Fruit fly (Drosophila melanogaster) whole organism, embryonic: ENCODE measurements around the gene CG31883.
A peak's percentile ranks its signal among the peaks of the same experiment; 100 is the strongest.

ENCODE experiments used
- Awh ChIP-seq: fragments of 200-800 bp; sonication (Bioruptor generic); IDR thresholded peaks from 2 replicates; pipeline ENCODE4, ENCODE4 v1.3.6; 2022; ENCODE audit warnings: missing biosample characterization, missing genetic modification characterization
- Bteb2 ChIP-seq: fragments of 200-800 bp; sonication (Bioruptor generic); optimal IDR thresholded peaks from 2 replicates; lab custom pipeline; 2016; ENCODE audit warnings: missing biosample characterization, missing genetic modification characterization
- CG10543 ChIP-seq: fragments of 200-800 bp; sonication (Bioruptor generic); optimal IDR thresholded peaks from 3 replicates; lab custom pipeline; 2017; ENCODE audit warnings: missing biosample characterization, mild to moderate bottlenecking, missing genetic modification characterization, moderate library complexity
- CG12299 ChIP-seq: fragments of 200-800 bp; sonication (Bioruptor generic); optimal IDR thresholded peaks from 2 replicates; lab custom pipeline; 2018; ENCODE audit warnings: missing biosample characterization, mild to moderate bottlenecking, missing genetic modification characterization
- CG12769 ChIP-seq: fragments of 200-800 bp; sonication (Bioruptor generic); optimal IDR thresholded peaks from 2 replicates; lab custom pipeline; 2019; ENCODE audit warnings: missing biosample characterization, mild to moderate bottlenecking, missing genetic modification characterization, moderate library complexity
- CG13287 ChIP-seq: fragments of 200-800 bp; sonication (Bioruptor generic); IDR thresholded peaks from 2 replicates; pipeline ENCODE4 v1.3.6; 2022; ENCODE audit warnings: missing biosample characterization, missing genetic modification characterization; ENCODE audit not compliant: partially characterized antibody
- CG2875 ChIP-seq: fragments of 200-800 bp; sonication (Bioruptor generic); optimal IDR thresholded peaks from 2 replicates; lab custom pipeline; 2017; ENCODE audit warnings: missing biosample characterization, mild to moderate bottlenecking, missing genetic modification characterization, missing genetic modification reagents
- CG3281 ChIP-seq: fragments of 200-800 bp; sonication (Bioruptor generic); optimal IDR thresholded peaks from 3 replicates; lab custom pipeline; 2017; ENCODE audit warnings: missing biosample characterization, mild to moderate bottlenecking, missing genetic modification characterization
- CG4424 ChIP-seq: fragments of 200-800 bp; sonication (Bioruptor generic); optimal IDR thresholded peaks from 3 replicates; lab custom pipeline; 2016; ENCODE audit warnings: missing biosample characterization, missing genetic modification characterization
- CG5180 ChIP-seq: fragments of 200-800 bp; sonication (Bioruptor generic); optimal IDR thresholded peaks from 3 replicates; lab custom pipeline; 2017; ENCODE audit warnings: missing biosample characterization, missing genetic modification characterization, mild to moderate bottlenecking, moderate library complexity, missing genetic modification reagents
- CG6175 ChIP-seq: fragments of 200-800 bp; sonication (Bioruptor generic); IDR thresholded peaks from 3 replicates; pipeline ENCODE4 v1.3.6; 2022; ENCODE audit warnings: missing biosample characterization, missing genetic modification characterization
- CG8281 ChIP-seq: fragments of 200-800 bp; sonication (Bioruptor generic); optimal IDR thresholded peaks from 2 replicates; lab custom pipeline; 2018; ENCODE audit warnings: missing biosample characterization, mild to moderate bottlenecking, missing genetic modification characterization, moderate library complexity
- CG8290 ChIP-seq, 3 experiments: fragments of 200-800 bp; sonication (Bioruptor generic); optimal IDR thresholded peaks; 2 replicates each; lab custom pipeline; 2016 to 2019; ENCODE audit warnings: missing biosample characterization in 3 of 3, missing genetic modification characterization in 3 of 3, mild to moderate bottlenecking in 2 of 3, moderate library complexity in 1 of 3
- Eip74EF ChIP-seq, 2 experiments: fragments of 200-800 bp in 1 of 2; fragments of >200 bp in 1 of 2; sonication (Bioruptor generic) in 1 of 2; optimal IDR thresholded peaks; 2 replicates each; lab custom pipeline; 2017 to 2019; ENCODE audit warnings: missing biosample characterization in 2 of 2, missing genetic modification characterization in 2 of 2, mild to moderate bottlenecking in 1 of 2, moderate library complexity in 1 of 2
- Fer2 ChIP-seq: fragments of 200-800 bp; sonication (Bioruptor generic); optimal IDR thresholded peaks from 2 replicates; lab custom pipeline; 2018; ENCODE audit warnings: missing biosample characterization, mild to moderate bottlenecking, missing genetic modification characterization, moderate library complexity
- H15 ChIP-seq: fragments of 200-800 bp; sonication (Bioruptor generic); IDR thresholded peaks from 3 replicates; pipeline ENCODE4 v1.3.6; 2022; ENCODE audit warnings: missing biosample characterization, missing genetic modification characterization
- Kr ChIP-seq: fragments of 200-800 bp; sonication (Bioruptor generic); optimal IDR thresholded peaks from 2 replicates; lab custom pipeline; 2017; ENCODE audit warnings: missing biosample characterization, mild to moderate bottlenecking, missing genetic modification characterization
- MTF-1 ChIP-seq: fragments of 200-800 bp; sonication (Bioruptor generic); optimal IDR thresholded peaks from 2 replicates; lab custom pipeline; 2018; ENCODE audit warnings: missing biosample characterization, mild to moderate bottlenecking, missing genetic modification characterization, borderline replicate concordance
- Med ChIP-seq: fragments of 200-800 bp; sonication (Bioruptor generic); peaks from one replicate; lab custom pipeline; 2016; ENCODE audit warnings: missing biosample characterization, missing genetic modification characterization, mild to moderate bottlenecking, inconsistent platforms, moderate library complexity
- Myb ChIP-seq: fragments of 200-800 bp; sonication (Bioruptor generic); optimal IDR thresholded peaks from 2 replicates; lab custom pipeline; 2016; ENCODE audit warnings: missing biosample characterization, missing genetic modification characterization
- Nf-YC ChIP-seq: fragments of 200-800 bp; optimal IDR thresholded peaks from 3 replicates; lab custom pipeline; 2019; ENCODE audit warnings: missing biosample characterization, mild to moderate bottlenecking, missing genetic modification characterization, moderate library complexity
- Opbp ChIP-seq: fragments of 200-800 bp; sonication (Bioruptor generic); IDR thresholded peaks from 3 replicates; pipeline ENCODE4 v1.3.6; 2022; ENCODE audit warnings: missing biosample characterization, missing genetic modification characterization; ENCODE audit not compliant: partially characterized antibody
- Rfx ChIP-seq: fragments of 200-800 bp; sonication (Bioruptor generic); IDR thresholded peaks from 2 replicates; pipeline ENCODE4 v1.3.6; 2022; ENCODE audit warnings: missing biosample characterization, missing genetic modification characterization
- Xrp1 ChIP-seq: fragments of 200-800 bp; sonication (Bioruptor generic); IDR thresholded peaks from 2 replicates; pipeline ENCODE4 v1.3.6; 2022; ENCODE audit warnings: missing biosample characterization, missing genetic modification characterization
- bowl ChIP-seq: fragments of 200-800 bp; sonication (Bioruptor generic); IDR thresholded peaks from 2 replicates; pipeline ENCODE4 v1.3.6; 2022; ENCODE audit warnings: missing biosample characterization, missing genetic modification characterization
- cas ChIP-seq: fragments of 200-800 bp; sonication (Bioruptor generic); IDR thresholded peaks from 2 replicates; pipeline ENCODE4 v1.3.6; 2022; ENCODE audit warnings: missing biosample characterization, missing genetic modification characterization
- chinmo ChIP-seq: fragments of 200-800 bp; sonication (Bioruptor generic); IDR thresholded peaks from 4 replicates; pipeline ENCODE4 v1.3.6; 2022; ENCODE audit warnings: missing biosample characterization, missing genetic modification characterization; ENCODE audit not compliant: partially characterized antibody
- ci ChIP-seq: fragments of 200-800 bp; sonication (Bioruptor generic); IDR thresholded peaks from 3 replicates; pipeline ENCODE4 v1.3.6; 2022; ENCODE audit warnings: missing biosample characterization, missing genetic modification characterization
- corto ChIP-seq: fragments of 200-800 bp; sonication (Bioruptor generic); optimal IDR thresholded peaks from 2 replicates; lab custom pipeline; 2016; ENCODE audit warnings: missing biosample characterization, mild to moderate bottlenecking, missing genetic modification characterization, moderate library complexity
- cwo ChIP-seq: fragments of 200-800 bp; sonication (Bioruptor generic); optimal IDR thresholded peaks from 3 replicates; lab custom pipeline; 2017; ENCODE audit warnings: missing biosample characterization, missing genetic modification characterization, mild to moderate bottlenecking, moderate library complexity, missing genetic modification reagents
- fd64A ChIP-seq: fragments of 200-800 bp; sonication (Bioruptor generic); optimal IDR thresholded peaks from 3 replicates; lab custom pipeline; 2018; ENCODE audit warnings: missing biosample characterization, mild to moderate bottlenecking, missing genetic modification characterization
- gro ChIP-seq: fragments of 200-800 bp; sonication (Bioruptor generic); optimal IDR thresholded peaks from 2 replicates; lab custom pipeline; 2016; ENCODE audit warnings: missing biosample characterization, missing genetic modification characterization
- hkb ChIP-seq, 2 experiments: fragments of 200-800 bp in 1 of 2; fragments of >200 bp in 1 of 2; sonication (Bioruptor generic) in 1 of 2; IDR thresholded peaks in 1 of 2; optimal IDR thresholded peaks in 1 of 2; 2 replicates each; pipeline versions ENCODE4 v1.3.6 to Lab custom; 2017 to 2022; ENCODE audit warnings: missing biosample characterization in 1 of 2, missing genetic modification characterization in 1 of 2
- insv ChIP-seq, 2 experiments: fragments of 200-800 bp; sonication (Bioruptor generic); optimal IDR thresholded peaks; 3 replicates each; lab custom pipeline; 2016 to 2018; ENCODE audit warnings: missing biosample characterization in 2 of 2, missing genetic modification characterization in 2 of 2
- lov ChIP-seq, 2 experiments: fragments of 200-800 bp in 1 of 2; fragments of >200 bp in 1 of 2; sonication (Bioruptor generic) in 1 of 2; IDR thresholded peaks in 1 of 2; optimal IDR thresholded peaks in 1 of 2; 2 replicates in 1 of 2; 3 replicates in 1 of 2; pipeline versions ENCODE4 v1.3.6 to Lab custom; 2017 to 2022; ENCODE audit warnings: missing biosample characterization in 1 of 2, missing genetic modification characterization in 1 of 2
- nerfin-2 ChIP-seq: fragments of 200-800 bp; sonication (Bioruptor generic); IDR thresholded peaks from 2 replicates; pipeline ENCODE4 v1.3.6; 2022; ENCODE audit warnings: missing biosample characterization, missing genetic modification characterization; ENCODE audit not compliant: partially characterized antibody
- otp ChIP-seq: fragments of 200-800 bp; sonication (Bioruptor generic); IDR thresholded peaks from 3 replicates; pipeline ENCODE4, ENCODE4 v1.3.6; 2022; ENCODE audit warnings: missing biosample characterization, missing genetic modification characterization
- pros ChIP-seq: fragments of 200-800 bp; sonication (Bioruptor generic); optimal IDR thresholded peaks from 3 replicates; lab custom pipeline; 2019; ENCODE audit warnings: missing biosample characterization, mild to moderate bottlenecking, missing genetic modification characterization, moderate library complexity
- run ChIP-seq: fragments of 200-800 bp; sonication (Bioruptor generic); optimal IDR thresholded peaks from 3 replicates; lab custom pipeline; 2018; ENCODE audit warnings: missing biosample characterization, mild to moderate bottlenecking, missing genetic modification characterization
- schlank ChIP-seq: fragments of 200-800 bp; sonication (Bioruptor generic); optimal IDR thresholded peaks from 2 replicates; lab custom pipeline; 2018; ENCODE audit warnings: missing biosample characterization, mild to moderate bottlenecking, missing genetic modification characterization
- sd ChIP-seq: fragments of 200-800 bp; sonication (Bioruptor generic); optimal IDR thresholded peaks from 3 replicates; lab custom pipeline; 2018; ENCODE audit warnings: missing biosample characterization, mild to moderate bottlenecking, missing genetic modification characterization, moderate library complexity
- sug ChIP-seq: fragments of 200-800 bp; optimal IDR thresholded peaks from 2 replicates; lab custom pipeline; 2019; ENCODE audit warnings: missing biosample characterization, mild to moderate bottlenecking, missing genetic modification characterization, moderate library complexity
- trem ChIP-seq: fragments of 200-800 bp; optimal IDR thresholded peaks from 3 replicates; lab custom pipeline; 2019; ENCODE audit warnings: missing biosample characterization, mild to moderate bottlenecking, missing genetic modification characterization, moderate library complexity
- vvl ChIP-seq: fragments of 200-800 bp; sonication (Bioruptor generic); IDR thresholded peaks from 2 replicates; pipeline ENCODE4 v1.3.6; 2022; ENCODE audit warnings: missing biosample characterization, missing genetic modification characterization
- zen ChIP-seq: fragments of 200-800 bp; sonication (Bioruptor generic); optimal IDR thresholded peaks from 3 replicates; lab custom pipeline; 2018; ENCODE audit warnings: missing biosample characterization, mild to moderate bottlenecking, missing genetic modification characterization, moderate library complexity
- zen2 ChIP-seq: fragments of 200-800 bp; sonication (Bioruptor generic); IDR thresholded peaks from 3 replicates; pipeline ENCODE4 v1.3.6; 2022; ENCODE audit warnings: missing biosample characterization, missing genetic modification characterization; ENCODE audit not compliant: partially characterized antibody

The CG31883 gene

DNA sequence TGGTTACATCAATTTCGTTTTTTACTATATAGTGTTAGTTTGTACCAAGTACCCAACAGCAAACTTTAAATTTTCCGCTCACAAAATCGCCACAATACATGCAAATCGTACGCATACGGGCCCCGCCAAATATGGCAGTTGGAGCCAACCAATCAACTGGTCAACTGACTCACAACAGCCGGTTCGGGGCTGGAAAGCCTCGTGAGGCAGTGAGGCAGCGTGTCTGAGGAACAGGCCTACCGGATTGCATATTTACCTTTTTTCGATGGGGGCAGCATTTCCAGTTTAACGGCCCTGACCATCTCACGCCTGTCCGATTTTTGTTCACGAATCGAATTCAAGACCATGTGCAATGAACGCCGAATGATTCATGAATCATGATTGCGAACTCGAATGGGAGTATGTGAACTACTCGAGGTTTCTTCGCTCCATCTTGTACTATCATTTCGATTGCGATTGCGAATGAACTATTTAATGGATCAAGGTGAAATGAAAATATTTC lies 21.7 kb upstream of the CG31883 start:
- TF ChIP-seq insv (GFP tag; optimal IDR thresholded peaks at IDR 0.05; lab: Kevin White, UChicago) (no peak), run (tag; lab: Kevin White, UChicago) (no peak), Fer2 (tag; lab: Kevin White, UChicago) (no peak), nerfin-2 (no peak), corto (GFP tag; lab: Kevin White, UChicago) (no peak), zen2 (GFP tag; lab: Robert Waterston, UW) (no peak), MTF-1 (GFP tag; lab: Kevin White, UChicago) (no peak), vvl (GFP tag; lab: Robert Waterston, UW) (peak; percentile 49), Med (GFP tag; lab: Kevin White, UChicago) (peak; percentile 45), CG13287 (0 out of 2 replicates have a peak, but pooled peaks have one; percentile 24), Awh (peak; percentile 41; the same call in 1 of the 2 replicates), CG3281 (GFP tag; lab: Kevin White, UChicago) (peak; percentile 4), Xrp1 (GFP tag; lab: Robert Waterston, UW) (no peak), CG8290 (GFP tag; optimal IDR thresholded peaks at IDR 0.05; lab: Kevin White, UChicago) (no peak), CG8290 (tag; optimal IDR thresholded peaks at IDR 0.05; lab: Kevin White, UChicago) (peak in 1 of 2 experiments; percentile 3), Myb (GFP tag; lab: Kevin White, UChicago) (no peak), H15 (GFP tag; lab: Robert Waterston, UW) (no peak), Kr (GFP tag; lab: Kevin White, UChicago) (no peak), CG2875 (GFP tag; lab: Kevin White, UChicago) (no peak), Eip74EF (GFP tag; optimal IDR thresholded peaks at IDR 0.05; lab: Kevin White, UChicago) (peak in 1 of 2 experiments; percentile 24), lov (optimal IDR thresholded peaks at IDR 0.05; lab: Kevin White, UChicago) (no peak), lov (GFP tag; IDR thresholded peaks at IDR 0.05; lab: Robert Waterston, UW) (0 out of 3 replicates have a peak, but pooled peaks have one; percentile 45), CG6175 (GFP tag; lab: Robert Waterston, UW) (peak; percentile 63; the same call in 1 of the 3 replicates), sd (tag; lab: Kevin White, UChicago) (peak; percentile 25), schlank (tag; lab: Kevin White, UChicago) (no peak), CG12769 (tag; lab: Kevin White, UChicago) (peak; percentile 41), Bteb2 (no peak), Opbp (GFP tag; lab: Robert Waterston, UW) (no peak), Rfx (GFP tag; lab: Robert Waterston, UW) (0 out of 2 replicates have a peak, but pooled peaks have one; percentile 15), chinmo (GFP tag; lab: Robert Waterston, UW) (peak; percentile 90; the same call in 2 of the 4 replicates), Nf-YC (peak; percentile 45), zen (tag; lab: Kevin White, UChicago) (no peak)

DNA sequence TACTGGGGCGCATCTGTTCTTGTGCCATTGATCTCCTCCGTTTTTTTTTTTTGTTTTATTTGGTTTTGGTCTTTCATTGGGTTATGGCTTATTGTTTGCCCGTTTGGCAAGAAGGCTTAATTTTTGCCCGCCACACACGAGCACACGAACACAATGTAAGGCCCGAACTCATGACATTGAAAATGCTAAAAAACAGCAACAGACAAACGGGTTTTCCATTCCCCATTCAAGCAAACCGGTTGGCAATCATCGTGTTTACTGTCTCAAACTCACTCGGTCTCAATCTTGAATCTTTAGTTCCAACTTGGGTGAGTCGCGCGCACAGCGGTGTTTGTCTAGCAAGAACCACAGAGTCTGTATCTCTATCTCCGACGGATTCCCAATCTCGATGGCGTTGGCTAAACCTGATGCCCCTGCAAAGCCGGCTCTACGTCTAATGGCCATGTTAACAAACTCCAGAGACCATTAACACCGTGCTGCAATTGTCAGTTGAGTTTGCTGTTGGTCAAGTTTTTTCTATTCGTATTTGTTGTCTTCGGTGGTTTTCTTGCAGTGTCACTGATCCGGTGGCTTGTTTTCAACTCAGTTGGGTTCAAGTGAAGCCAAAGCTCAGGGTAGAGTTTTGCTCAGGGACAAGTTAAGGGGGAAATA lies 19.6 kb upstream of the CG31883 start:
- no peak for TF ChIP-seq hkb (optimal IDR thresholded peaks at IDR 0.05; lab: Kevin White, UChicago)
- TF ChIP-seq hkb (GFP tag; IDR thresholded peaks at IDR 0.05; lab: Robert Waterston, UW) = 0 out of 2 replicates have a peak, but pooled peaks have one; percentile 28
- TF ChIP-seq CG12299 (tag; lab: Kevin White, UChicago) = no peak
- TF ChIP-seq CG10543 (GFP tag; lab: Kevin White, UChicago) = peak; percentile 48
- TF ChIP-seq CG8281 (tag; lab: Kevin White, UChicago) = no peak
- no peak for TF ChIP-seq sug
- TF ChIP-seq Xrp1 (GFP tag; lab: Robert Waterston, UW) = no peak
- TF ChIP-seq fd64A (GFP tag; lab: Kevin White, UChicago) = no peak
- peak; percentile 40; the same call in 1 of the 3 replicates for TF ChIP-seq otp (GFP tag; lab: Robert Waterston, UW)
- TF ChIP-seq cas (GFP tag; lab: Robert Waterston, UW) = no peak
- TF ChIP-seq trem (tag; lab: Kevin White, UChicago) = no peak
- TF ChIP-seq CG5180 = peak; percentile 30
- peak; percentile 15 for TF ChIP-seq gro (GFP tag; lab: Kevin White, UChicago)
- TF ChIP-seq ci (GFP tag; lab: Robert Waterston, UW) = 0 out of 3 replicates have a peak, but pooled peaks have one; percentile 24
- no peak for TF ChIP-seq CG4424 (GFP tag; lab: Kevin White, UChicago)
- peak; percentile 26 for TF ChIP-seq cwo (GFP tag; lab: Kevin White, UChicago)
- no peak for TF ChIP-seq bowl
- peak; percentile 63 for TF ChIP-seq pros (GFP tag; lab: Kevin White, UChicago)
